Worm (Caenorhabditis elegans) whole organism, L3 larva: Measurements from ENCODE around the gene Y51B9A.7.

ENCODE experiments used
- fkh-10 ChIP-seq: sonication (generic microtip); optimal IDR thresholded peaks from 2 replicates; lab custom pipeline; 2017; ENCODE audit warnings: missing biosample characterization, missing genetic modification reagents, missing genetic modification characterization
- mdl-1 ChIP-seq: fragments of 150-350 bp; optimal IDR thresholded peaks from 2 replicates; lab custom pipeline; 2014; ENCODE audit warnings: missing biosample characterization, missing genetic modification characterization
- nhr-77 ChIP-seq: fragments of 150-350 bp; optimal IDR thresholded peaks from 2 replicates; lab custom pipeline; 2014; ENCODE audit warnings: missing biosample characterization, missing genetic modification characterization

ce11 chrII:9427644-9428043, 27.8 kb downstream of the Y51B9A.7 start, which contains the start of gene M176.5:
- TF ChIP-seq nhr-77 (tag; lab: Kevin White, UChicago) (no peak), mdl-1 (tag; lab: Kevin White, UChicago) (no peak), fkh-10 (GFP tag; lab: Kevin White, UChicago) (no peak)
